Worm (Caenorhabditis elegans) whole organism, mixed stage, embryonic: ENCODE results near the gene F55A11.11.

ENCODE experiments used
- M03D4.4 ChIP-seq: sonication (generic microtip); optimal IDR thresholded peaks from 2 replicates; lab custom pipeline; 2017; ENCODE audit warnings: mild to moderate bottlenecking, missing genetic modification characterization, missing compliant biosample characterization
- bed-3 ChIP-seq: fragments of 200-800 bp; sonication (Bioruptor generic); optimal IDR thresholded peaks from 3 replicates; lab custom pipeline; 2018; ENCODE audit warnings: mild to moderate bottlenecking, missing genetic modification characterization, moderate library complexity, missing compliant biosample characterization
- blmp-1 ChIP-seq: fragments of 150-350 bp; optimal IDR thresholded peaks from 2 replicates; lab custom pipeline; 2014; ENCODE audit warnings: missing biosample characterization, missing genetic modification characterization
- ceh-39 ChIP-seq: fragments of 150-350 bp; optimal IDR thresholded peaks from 2 replicates; lab custom pipeline; 2014; ENCODE audit warnings: missing biosample characterization, missing genetic modification characterization
- ceh-43 ChIP-seq: fragments of 200-800 bp; sonication (Bioruptor generic); optimal IDR thresholded peaks from 2 replicates; lab custom pipeline; 2018; ENCODE audit warnings: mild to moderate bottlenecking, missing genetic modification characterization, moderate library complexity, missing compliant biosample characterization
- ceh-83 ChIP-seq: fragments of 200-800 bp; sonication (Bioruptor generic); optimal IDR thresholded peaks from 2 replicates; lab custom pipeline; 2018; ENCODE audit warnings: mild to moderate bottlenecking, missing genetic modification characterization, missing compliant biosample characterization
- ces-1 ChIP-seq: fragments of 150-350 bp; optimal IDR thresholded peaks from 2 replicates; lab custom pipeline; 2014; ENCODE audit warnings: missing biosample characterization, missing genetic modification reagents, missing genetic modification characterization
- cnd-1 ChIP-seq: fragments of 200-800 bp; sonication (Bioruptor generic); optimal IDR thresholded peaks from 2 replicates; lab custom pipeline; 2018; ENCODE audit warnings: mild to moderate bottlenecking, missing genetic modification characterization, missing compliant biosample characterization
- drap-1 ChIP-seq: fragments of 200-800 bp; sonication (Bioruptor generic); optimal IDR thresholded peaks from 3 replicates; lab custom pipeline; 2018; ENCODE audit warnings: mild to moderate bottlenecking, missing genetic modification characterization, missing compliant biosample characterization
- elt-1 ChIP-seq: sonication (generic microtip); optimal IDR thresholded peaks from 2 replicates; lab custom pipeline; 2017; ENCODE audit warnings: missing genetic modification characterization, mild to moderate bottlenecking, missing compliant biosample characterization, antibody characterized with exemption, moderate library complexity, borderline replicate concordance; ENCODE audit not compliant: insufficient read depth
- elt-3 ChIP-seq: fragments of 150-350 bp; optimal IDR thresholded peaks from 2 replicates; lab custom pipeline; 2014; ENCODE audit warnings: missing biosample characterization, missing genetic modification characterization
- flh-1 ChIP-seq: fragments of 200-800 bp; sonication (Bioruptor generic); optimal IDR thresholded peaks from 2 replicates; lab custom pipeline; 2018; ENCODE audit warnings: mild to moderate bottlenecking, missing genetic modification characterization, moderate library complexity, missing compliant biosample characterization
- ham-2 ChIP-seq: fragments of 200-800 bp; sonication (Bioruptor generic); optimal IDR thresholded peaks from 2 replicates; lab custom pipeline; 2018; ENCODE audit warnings: mild to moderate bottlenecking, missing genetic modification characterization, missing compliant biosample characterization
- lin-32 ChIP-seq: fragments of 200-800 bp; sonication (Bioruptor generic); optimal IDR thresholded peaks from 2 replicates; lab custom pipeline; 2018; ENCODE audit warnings: mild to moderate bottlenecking, missing genetic modification characterization, missing compliant biosample characterization
- lsy-2 ChIP-seq: fragments of 150-350 bp; optimal IDR thresholded peaks from 2 replicates; lab custom pipeline; 2014; ENCODE audit warnings: missing biosample characterization, missing genetic modification characterization
- mab-5 ChIP-seq: fragments of 150-350 bp; optimal IDR thresholded peaks from 2 replicates; lab custom pipeline; 2014; ENCODE audit warnings: missing biosample characterization, missing genetic modification characterization
- mep-1 ChIP-seq: fragments of 150-350 bp; optimal IDR thresholded peaks from 2 replicates; lab custom pipeline; 2017; ENCODE audit warnings: missing biosample characterization, missing genetic modification reagents, missing genetic modification characterization, inconsistent platforms
- nhr-12 ChIP-seq: fragments of 150-350 bp; optimal IDR thresholded peaks from 2 replicates; lab custom pipeline; 2014; ENCODE audit warnings: missing biosample characterization, missing genetic modification characterization
- nhr-2 ChIP-seq: fragments of 150-350 bp; optimal IDR thresholded peaks from 2 replicates; lab custom pipeline; 2014; ENCODE audit warnings: missing biosample characterization, missing genetic modification characterization
- nhr-237 ChIP-seq: fragments of 150-350 bp; optimal IDR thresholded peaks from 2 replicates; lab custom pipeline; 2014; ENCODE audit warnings: missing biosample characterization, missing genetic modification characterization
- nhr-28 ChIP-seq: fragments of 150-350 bp; optimal IDR thresholded peaks from 2 replicates; lab custom pipeline; 2014; ENCODE audit warnings: missing biosample characterization, missing genetic modification characterization
- nhr-76 ChIP-seq: sonication (generic microtip); optimal IDR thresholded peaks from 2 replicates; lab custom pipeline; 2017; ENCODE audit warnings: missing biosample characterization, missing genetic modification characterization
- pha-4 ChIP-seq: fragments of 150-350 bp; optimal IDR thresholded peaks from 2 replicates; lab custom pipeline; 2018; ENCODE audit warnings: missing biosample characterization, missing genetic modification reagents, missing genetic modification characterization
- sem-2 ChIP-seq: fragments of 200-800 bp; sonication (Bioruptor generic); optimal IDR thresholded peaks from 2 replicates; lab custom pipeline; 2018; ENCODE audit warnings: mild to moderate bottlenecking, missing genetic modification characterization, missing compliant biosample characterization
- snpc-4 ChIP-seq: fragments of 150-350 bp; optimal IDR thresholded peaks from 2 replicates; lab custom pipeline; 2014; ENCODE audit warnings: missing biosample characterization, missing genetic modification characterization
- sptf-1 ChIP-seq: sonication (generic microtip); optimal IDR thresholded peaks from 2 replicates; lab custom pipeline; 2017; ENCODE audit warnings: mild to moderate bottlenecking, missing genetic modification characterization, moderate library complexity, missing compliant biosample characterization
- tbx-8 ChIP-seq: fragments of 200-800 bp; sonication (Bioruptor generic); optimal IDR thresholded peaks from 2 replicates; lab custom pipeline; 2018; ENCODE audit warnings: mild to moderate bottlenecking, missing genetic modification characterization, moderate library complexity, missing compliant biosample characterization
- unc-120 ChIP-seq: sonication (generic microtip); optimal IDR thresholded peaks from 2 replicates; lab custom pipeline; 2017; ENCODE audit warnings: missing genetic modification characterization, missing compliant biosample characterization; ENCODE audit not compliant: poor library complexity, severe bottlenecking
- unc-62 ChIP-seq: fragments of 150-350 bp; optimal IDR thresholded peaks from 2 replicates; lab custom pipeline; 2014; ENCODE audit warnings: missing biosample characterization, missing genetic modification reagents, missing genetic modification characterization
- zip-8 ChIP-seq: fragments of 150-350 bp; optimal IDR thresholded peaks from 2 replicates; lab custom pipeline; 2014; ENCODE audit warnings: missing biosample characterization, missing genetic modification characterization
- ztf-11 ChIP-seq: fragments of 150-350 bp; optimal IDR thresholded peaks from 2 replicates; lab custom pipeline; 2014; ENCODE audit warnings: missing biosample characterization, missing genetic modification characterization

The F55A11.11 gene

ce11 chrV:11770053-11770517 lies 12.9 kb upstream of the F55A11.11 start, which contains the start of gene F55A11.4:
Gene F55A11.4 (plus strand): TSS chrV:11770467.
- no peak for TF ChIP-seq ces-1
- peak; percentile 34 for TF ChIP-seq ham-2
- no peak for TF ChIP-seq elt-3
- no peak for TF ChIP-seq ceh-43 (GFP tag; lab: Kevin White, UChicago)
- no peak for TF ChIP-seq lin-32
- peak; percentile 19 for TF ChIP-seq drap-1 (GFP tag; lab: Kevin White, UChicago)
- peak; percentile 25 for TF ChIP-seq unc-120 (tag; lab: Kevin White, UChicago)

DNA sequence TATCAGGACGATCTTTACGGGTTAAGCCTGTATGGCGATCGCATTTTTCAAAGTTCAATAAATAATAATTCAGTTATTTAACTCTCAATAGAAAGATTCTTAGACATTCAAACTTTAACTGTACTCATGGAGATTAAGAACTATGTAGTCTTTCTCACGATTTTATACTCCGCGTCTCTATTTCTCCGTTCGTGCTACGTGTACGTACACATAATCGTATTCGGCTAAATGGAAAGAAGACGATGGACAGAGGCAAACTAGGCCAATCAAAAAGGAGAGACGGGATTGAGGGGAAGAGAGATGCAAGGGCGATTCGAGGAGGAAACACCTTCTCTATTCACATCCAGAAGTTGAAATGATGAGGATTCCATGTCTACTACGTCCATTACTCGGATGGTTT lies 9.5 kb upstream of the F55A11.11 start, which contains the start of gene bus-18:
Gene bus-18, plus strand, starts transcription at position 301 of the 400 bp plus-strand sequence.
- no peak for TF ChIP-seq lsy-2 (tag; lab: Kevin White, UChicago)
- no peak for TF ChIP-seq nhr-237 (tag; lab: Kevin White, UChicago)
- no peak for TF ChIP-seq cnd-1 (tag; lab: Kevin White, UChicago)
- no peak for TF ChIP-seq snpc-4 (tag; lab: Kevin White, UChicago)
- no peak for TF ChIP-seq ceh-39 (tag; lab: Kevin White, UChicago)
- no peak for TF ChIP-seq unc-62
- TF ChIP-seq pha-4 (tag; lab: Kevin White, UChicago): no peak
- no peak for TF ChIP-seq ham-2
- no peak for TF ChIP-seq flh-1 (GFP tag; lab: Kevin White, UChicago)
- no peak for TF ChIP-seq blmp-1 (tag; lab: Kevin White, UChicago)
- TF ChIP-seq ceh-83 (GFP tag; lab: Kevin White, UChicago): no peak
- no peak for TF ChIP-seq tbx-8 (GFP tag; lab: Kevin White, UChicago)

DNA sequence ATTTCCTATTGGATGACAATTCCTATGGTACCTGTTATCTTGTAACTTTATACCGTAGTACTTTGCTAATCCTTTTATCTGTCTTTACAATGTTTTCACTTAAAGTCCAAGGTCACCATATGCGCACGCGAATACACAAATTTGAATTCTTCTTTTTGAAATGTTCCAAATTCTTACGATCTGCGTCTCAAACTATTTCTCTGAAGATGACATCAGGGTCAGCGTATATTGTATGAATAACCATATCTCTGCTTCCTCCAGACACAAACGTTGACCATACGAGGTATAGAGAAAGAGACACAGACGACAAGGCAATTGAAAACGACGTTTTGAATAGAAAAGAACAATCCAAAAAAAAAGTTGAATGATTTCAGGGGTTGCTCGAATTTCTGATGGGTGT lies 9.0 kb upstream of the F55A11.11 start:
- TF ChIP-seq ceh-39 (tag; lab: Kevin White, UChicago) (no peak), nhr-76 (tag; lab: Kevin White, UChicago) (no peak), cnd-1 (tag; lab: Kevin White, UChicago) (no peak), lin-32 (no peak), ceh-43 (GFP tag; lab: Kevin White, UChicago) (no peak), snpc-4 (tag; lab: Kevin White, UChicago) (no peak), ztf-11 (tag; lab: Kevin White, UChicago) (no peak), nhr-28 (tag; lab: Kevin White, UChicago) (no peak), M03D4.4 (no peak), blmp-1 (tag; lab: Kevin White, UChicago) (no peak), nhr-12 (tag; lab: Kevin White, UChicago) (no peak), mab-5 (tag; lab: Kevin White, UChicago) (no peak), mep-1 (tag; lab: Kevin White, UChicago) (no peak), sptf-1 (tag; lab: Kevin White, UChicago) (no peak), nhr-2 (tag; lab: Kevin White, UChicago) (no peak), bed-3 (no peak), drap-1 (GFP tag; lab: Kevin White, UChicago) (no peak), zip-8 (tag; lab: Kevin White, UChicago) (no peak), elt-3 (no peak), sem-2 (no peak)

ce11 chrV:11776538-11776937 lies 6.4 kb upstream of the F55A11.11 start, which contains the start of gene F55A11.6:
Gene F55A11.6 (plus strand): TSS chrV:11776838.
- TF ChIP-seq elt-1 (tag; lab: Kevin White, UChicago) (no peak), elt-3 (no peak), mab-5 (tag; lab: Kevin White, UChicago) (no peak), nhr-76 (tag; lab: Kevin White, UChicago) (no peak), nhr-28 (tag; lab: Kevin White, UChicago) (no peak), lsy-2 (tag; lab: Kevin White, UChicago) (no peak), lin-32 (no peak), cnd-1 (tag; lab: Kevin White, UChicago) (no peak)

DNA sequence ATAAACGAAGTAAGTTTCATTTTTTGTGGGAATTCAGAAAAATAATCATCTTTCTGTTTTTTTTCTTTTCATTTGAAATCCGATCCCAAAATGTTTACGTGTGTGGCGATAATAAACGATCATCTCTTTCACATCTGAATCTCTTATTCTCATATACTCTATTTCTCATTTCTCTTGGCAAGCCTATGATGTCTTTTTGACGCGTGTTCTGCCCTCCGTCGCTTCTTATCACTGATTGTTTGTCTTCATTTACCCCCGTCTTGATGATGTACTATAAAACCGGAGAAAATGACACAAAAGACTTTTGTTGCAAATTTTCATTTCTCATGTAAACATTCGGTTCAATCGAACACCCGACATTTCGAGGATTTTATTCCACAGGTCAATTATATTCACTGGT lies 5.1 kb upstream of the F55A11.11 start:
- peak; percentile 51 for TF ChIP-seq unc-120 (tag; lab: Kevin White, UChicago)
- TF ChIP-seq cnd-1 (tag; lab: Kevin White, UChicago): no peak
